Fruit fly (Drosophila melanogaster) whole organism, adult: ENCODE results near the gene CG4619.

Experiments
- CG11617 ChIP-seq: fragments of 200-800 bp; sonication (Bioruptor generic); optimal IDR thresholded peaks from 2 replicates; lab custom pipeline; 2017; ENCODE audit warnings: mild to moderate bottlenecking, missing biosample characterization, missing genetic modification reagents, missing genetic modification characterization
- CG12768 ChIP-seq: fragments of 200-800 bp; sonication (Bioruptor generic); optimal IDR thresholded peaks from 2 replicates; lab custom pipeline; 2017; ENCODE audit warnings: missing biosample characterization, missing genetic modification characterization, mild to moderate bottlenecking, moderate library complexity, missing genetic modification reagents
- CG14711 ChIP-seq: fragments of 200-800 bp; sonication (Bioruptor generic); optimal IDR thresholded peaks from 2 replicates; lab custom pipeline; 2018; ENCODE audit warnings: missing biosample characterization, mild to moderate bottlenecking, missing genetic modification characterization, moderate library complexity
- CG1620 ChIP-seq: fragments of 200-800 bp; sonication (Bioruptor generic); optimal IDR thresholded peaks from 2 replicates; lab custom pipeline; 2016; ENCODE audit warnings: missing biosample characterization, missing genetic modification characterization
- CG33017 ChIP-seq: fragments of 200-800 bp; sonication (Bioruptor generic); optimal IDR thresholded peaks from 2 replicates; lab custom pipeline; 2018; ENCODE audit warnings: missing biosample characterization, mild to moderate bottlenecking, missing genetic modification characterization, moderate library complexity
- CG5204 ChIP-seq: fragments of 200-800 bp; sonication (Bioruptor generic); optimal IDR thresholded peaks from 2 replicates; lab custom pipeline; 2016; ENCODE audit warnings: missing biosample characterization, missing genetic modification characterization
- CG7045 ChIP-seq: fragments of 200-800 bp; sonication (Bioruptor generic); optimal IDR thresholded peaks from 2 replicates; lab custom pipeline; 2017; ENCODE audit warnings: missing biosample characterization, mild to moderate bottlenecking, missing genetic modification characterization
- CG7101 ChIP-seq: fragments of 200-800 bp; sonication (Bioruptor generic); optimal IDR thresholded peaks from 2 replicates; lab custom pipeline; 2018; ENCODE audit warnings: missing biosample characterization, mild to moderate bottlenecking, missing genetic modification characterization, moderate library complexity
- Clk ChIP-seq: fragments of 200-800 bp; sonication (Bioruptor generic); optimal IDR thresholded peaks from 2 replicates; lab custom pipeline; 2017; ENCODE audit warnings: missing biosample characterization, missing genetic modification characterization
- Crg-1 ChIP-seq: fragments of 200-800 bp; sonication (Bioruptor generic); optimal IDR thresholded peaks from 2 replicates; lab custom pipeline; 2016; ENCODE audit warnings: missing biosample characterization, missing genetic modification characterization
- Hr96 ChIP-seq: fragments of 200-800 bp; sonication (Bioruptor generic); optimal IDR thresholded peaks from 2 replicates; lab custom pipeline; 2016; ENCODE audit warnings: missing biosample characterization, missing genetic modification characterization
- Mnt ChIP-seq: fragments of 200-800 bp; sonication (Bioruptor generic); optimal IDR thresholded peaks from 2 replicates; lab custom pipeline; 2016; ENCODE audit warnings: missing biosample characterization, mild to moderate bottlenecking, missing genetic modification characterization
- bab1 ChIP-seq: fragments of 200-800 bp; sonication (Bioruptor generic); optimal IDR thresholded peaks from 3 replicates; lab custom pipeline; 2019; ENCODE audit warnings: missing biosample characterization, mild to moderate bottlenecking, missing genetic modification characterization, moderate library complexity
- cic ChIP-seq: fragments of 200-800 bp; sonication (Bioruptor generic); optimal IDR thresholded peaks from 2 replicates; lab custom pipeline; 2017; ENCODE audit warnings: missing biosample characterization, mild to moderate bottlenecking, missing genetic modification characterization, moderate library complexity
- cnc ChIP-seq, 2 experiments: fragments of >200 bp; optimal IDR thresholded peaks; 2 replicates each; lab custom pipeline; 2017
- kay ChIP-seq: fragments of 200-800 bp; sonication (Bioruptor generic); peaks from one replicate; lab custom pipeline; 2016; ENCODE audit warnings: missing biosample characterization, missing genetic modification characterization, borderline replicate concordance
- ovo ChIP-seq: fragments of 200-800 bp; sonication (Bioruptor generic); optimal IDR thresholded peaks from 2 replicates; lab custom pipeline; 2016; ENCODE audit warnings: missing biosample characterization, missing genetic modification characterization
- pad ChIP-seq: fragments of 200-800 bp; sonication (Bioruptor generic); optimal IDR thresholded peaks from 3 replicates; lab custom pipeline; 2017; ENCODE audit warnings: missing biosample characterization, missing genetic modification characterization, mild to moderate bottlenecking, moderate library complexity, missing genetic modification reagents
- tj ChIP-seq: fragments of 200-800 bp; sonication (Bioruptor generic); optimal IDR thresholded peaks from 3 replicates; lab custom pipeline; 2017; ENCODE audit warnings: missing biosample characterization, mild to moderate bottlenecking, missing genetic modification characterization, moderate library complexity
- toe ChIP-seq: fragments of 200-800 bp; sonication (Bioruptor generic); optimal IDR thresholded peaks from 2 replicates; lab custom pipeline; 2016; ENCODE audit warnings: missing biosample characterization, missing genetic modification characterization

Gene CG4619

dm6 chr2L:9982516-9982915 is 43.9 kb downstream of the CG4619 start:
- TF ChIP-seq cnc (optimal IDR thresholded peaks at IDR 0.05; lab: Kevin White, UChicago): no peak
- no peak for TF ChIP-seq CG14711
- no peak for TF ChIP-seq Hr96
- no peak for TF ChIP-seq CG5204 (GFP tag; lab: Kevin White, UChicago)
- TF ChIP-seq pad: no peak
- no peak for TF ChIP-seq kay (GFP tag; lab: Kevin White, UChicago)
- TF ChIP-seq tj (GFP tag; lab: Kevin White, UChicago): no peak
- TF ChIP-seq CG11617: no peak
- no peak for TF ChIP-seq CG33017 (tag; lab: Kevin White, UChicago)
- TF ChIP-seq toe: no peak
- no peak for TF ChIP-seq CG7045 (GFP tag; lab: Kevin White, UChicago)

dm6 chr2L:9984078-9984772 is 45.6 kb downstream of the CG4619 start, which contains the start of gene bib:
bib (plus strand) TSS chr2L:9984645.
- peak; percentile 39 for TF ChIP-seq CG12768 (GFP tag; lab: Kevin White, UChicago)
- no peak for TF ChIP-seq CG5204 (GFP tag; lab: Kevin White, UChicago)

- TF ChIP-seq pad (peak; percentile 12), tj (GFP tag; lab: Kevin White, UChicago) (peak; percentile 34), bab1 (GFP tag; lab: Kevin White, UChicago) (peak; percentile 71), CG7045 (GFP tag; lab: Kevin White, UChicago) (no peak)
Measured at dm6 chr2L:9986402-9987350, 48.0 kb downstream of the CG4619 start.

- TF ChIP-seq Clk (GFP tag; lab: Kevin White, UChicago): no peak
- no peak for TF ChIP-seq Crg-1 (GFP tag; lab: Kevin White, UChicago)
- no peak for TF ChIP-seq CG5204 (GFP tag; lab: Kevin White, UChicago)
- TF ChIP-seq CG33017 (tag; lab: Kevin White, UChicago): no peak
- no peak for TF ChIP-seq kay (GFP tag; lab: Kevin White, UChicago)
- no peak for TF ChIP-seq CG7101 (tag; lab: Kevin White, UChicago)
- no peak for TF ChIP-seq CG1620 (GFP tag; lab: Kevin White, UChicago)
- TF ChIP-seq cnc (optimal IDR thresholded peaks at IDR 0.05; lab: Kevin White, UChicago): no peak
- no peak for TF ChIP-seq Mnt (GFP tag; lab: Kevin White, UChicago)
- no peak for TF ChIP-seq CG12768 (GFP tag; lab: Kevin White, UChicago)
- no peak for TF ChIP-seq CG11617
- no peak for TF ChIP-seq pad
- TF ChIP-seq toe: no peak
- no peak for TF ChIP-seq ovo (GFP tag; lab: Kevin White, UChicago)
- no peak for TF ChIP-seq cic
- TF ChIP-seq tj (GFP tag; lab: Kevin White, UChicago): no peak
- no peak for TF ChIP-seq CG7045 (GFP tag; lab: Kevin White, UChicago)
- TF ChIP-seq Hr96: no peak
- no peak for TF ChIP-seq CG14711
Measured at dm6 chr2L:9988201-9988990, 49.7 kb downstream of the CG4619 start.

- TF ChIP-seq CG1620 (GFP tag; lab: Kevin White, UChicago): no peak
- no peak for TF ChIP-seq CG7045 (GFP tag; lab: Kevin White, UChicago)
- no peak for TF ChIP-seq tj (GFP tag; lab: Kevin White, UChicago)
- no peak for TF ChIP-seq Mnt (GFP tag; lab: Kevin White, UChicago)
- no peak for TF ChIP-seq kay (GFP tag; lab: Kevin White, UChicago)
Measured at dm6 chr2L:9989275-9989674, 50.6 kb downstream of the CG4619 start.

- TF ChIP-seq cic: no peak
Measured at dm6 chr2L:9989846-9990506, 51.3 kb downstream of the CG4619 start.
